Worm (Caenorhabditis elegans) whole organism, L4/young adult: ENCODE results near the gene Y67D2.5.

Experiments
- W03F9.2 ChIP-seq: fragments of 150-350 bp; optimal IDR thresholded peaks from 2 replicates; lab custom pipeline; 2014; ENCODE audit warnings: missing biosample characterization, missing genetic modification characterization
- dao-5 ChIP-seq: sonication (generic microtip); optimal IDR thresholded peaks from 2 replicates; lab custom pipeline; 2016; ENCODE audit warnings: missing genotype, missing genetic modification characterization, moderate library complexity, missing compliant biosample characterization
- him-1 ChIP-seq: sonication (generic microtip); optimal IDR thresholded peaks from 2 replicates; lab custom pipeline; 2016; ENCODE audit warnings: missing genotype, missing genetic modification reagents, missing genetic modification characterization, missing compliant biosample characterization

- TF ChIP-seq W03F9.2 (tag; lab: Kevin White, UChicago) (no peak), him-1 (tag; lab: Kevin White, UChicago) (no peak), dao-5 (tag; lab: Kevin White, UChicago) (no peak)
Measured at ce11 chrIII:1539366-1539765, 678 bp downstream of the Y67D2.5 start.
